Worm (Caenorhabditis elegans) whole organism, L3 larva: Measurements from ENCODE around the gene ssp-32.

Source experiments
- R02D3.7 ChIP-seq: fragments of 150-350 bp; optimal IDR thresholded peaks from 2 replicates; lab custom pipeline; 2014; ENCODE audit warnings: missing biosample characterization, missing genetic modification characterization
- ZK546.5 ChIP-seq: sonication (generic microtip); optimal IDR thresholded peaks from 2 replicates; lab custom pipeline; 2017; ENCODE audit warnings: missing biosample characterization, missing genetic modification characterization
- aly-2 ChIP-seq: fragments of 150-350 bp; optimal IDR thresholded peaks from 2 replicates; lab custom pipeline; 2014; ENCODE audit warnings: missing biosample characterization, missing genetic modification characterization
- ceh-16 ChIP-seq: sonication (generic microtip); optimal IDR thresholded peaks from 2 replicates; lab custom pipeline; 2017; ENCODE audit warnings: missing biosample characterization, missing genetic modification characterization
- ceh-28 ChIP-seq: fragments of 150-350 bp; optimal IDR thresholded peaks from 2 replicates; lab custom pipeline; 2014; ENCODE audit warnings: missing biosample characterization, missing genetic modification reagents, missing genetic modification characterization
- ceh-82 ChIP-seq: fragments of 150-350 bp; optimal IDR thresholded peaks from 2 replicates; lab custom pipeline; 2014; ENCODE audit warnings: missing biosample characterization, missing genetic modification characterization
- ceh-9 ChIP-seq: sonication (generic microtip); optimal IDR thresholded peaks from 2 replicates; lab custom pipeline; 2018; ENCODE audit warnings: missing biosample characterization, missing genetic modification characterization
- daf-12 ChIP-seq: fragments of 150-350 bp; optimal IDR thresholded peaks from 2 replicates; lab custom pipeline; 2014; ENCODE audit warnings: missing biosample characterization, missing genetic modification reagents, missing genetic modification characterization
- egl-27 ChIP-seq: sonication (generic microtip); optimal IDR thresholded peaks from 4 replicates; lab custom pipeline; 2017; ENCODE audit warnings: missing biosample characterization, missing genetic modification reagents, missing genetic modification characterization
- egl-5 ChIP-seq: fragments of 150-350 bp; optimal IDR thresholded peaks from 2 replicates; lab custom pipeline; 2017; ENCODE audit warnings: missing biosample characterization, missing genetic modification reagents, missing genetic modification characterization, inconsistent platforms
- elt-1 ChIP-seq: fragments of 150-350 bp; optimal IDR thresholded peaks from 2 replicates; lab custom pipeline; 2014; ENCODE audit warnings: missing biosample characterization, missing genetic modification characterization
- elt-2 ChIP-seq: sonication (generic microtip); optimal IDR thresholded peaks from 2 replicates; lab custom pipeline; 2016; ENCODE audit warnings: missing genetic modification reagents, mild to moderate bottlenecking, missing genetic modification characterization, missing compliant biosample characterization
- elt-3 ChIP-seq, 3 experiments: fragments of 150-350 bp in 1 of 3; sonication (generic microtip) in 2 of 3; optimal IDR thresholded peaks; 2 replicates in 2 of 3; 4 replicates in 1 of 3; lab custom pipeline; 2014 to 2017; ENCODE audit warnings: missing biosample characterization in 3 of 3, missing genetic modification characterization in 3 of 3
- fkh-2 ChIP-seq: fragments of 150-350 bp; optimal IDR thresholded peaks from 2 replicates; lab custom pipeline; 2014; ENCODE audit warnings: missing biosample characterization, missing genetic modification reagents, missing genetic modification characterization
- fos-1 ChIP-seq: fragments of 150-350 bp; optimal IDR thresholded peaks from 2 replicates; lab custom pipeline; 2014; ENCODE audit warnings: missing biosample characterization, missing genetic modification characterization
- jun-1 ChIP-seq: fragments of 150-350 bp; optimal IDR thresholded peaks from 2 replicates; lab custom pipeline; 2014; ENCODE audit warnings: missing biosample characterization, missing genetic modification reagents, missing genetic modification characterization
- lin-15B ChIP-seq: fragments of 150-350 bp; optimal IDR thresholded peaks from 2 replicates; lab custom pipeline; 2014; ENCODE audit warnings: missing biosample characterization, missing genetic modification characterization
- lsy-12 ChIP-seq: sonication (generic microtip); optimal IDR thresholded peaks from 2 replicates; lab custom pipeline; 2016; ENCODE audit warnings: mild to moderate bottlenecking, missing genetic modification characterization, missing compliant biosample characterization
- mdl-1 ChIP-seq: fragments of 150-350 bp; optimal IDR thresholded peaks from 2 replicates; lab custom pipeline; 2014; ENCODE audit warnings: missing biosample characterization, missing genetic modification characterization
- mml-1 ChIP-seq: fragments of 150-350 bp; sonication (generic microtip); optimal IDR thresholded peaks from 3 replicates; lab custom pipeline; 2014; ENCODE audit warnings: missing biosample characterization, missing genetic modification characterization
- nfya-1 ChIP-seq: sonication (generic microtip); optimal IDR thresholded peaks from 2 replicates; lab custom pipeline; 2017; ENCODE audit warnings: missing genetic modification characterization, mild to moderate bottlenecking, missing compliant biosample characterization, antibody characterized with exemption, moderate library complexity; ENCODE audit not compliant: insufficient read depth
- nhr-11 ChIP-seq: fragments of 150-350 bp; optimal IDR thresholded peaks from 2 replicates; lab custom pipeline; 2014; ENCODE audit warnings: missing biosample characterization, missing genetic modification characterization
- nhr-23 ChIP-seq: fragments of 150-350 bp; optimal IDR thresholded peaks from 2 replicates; lab custom pipeline; 2014; ENCODE audit warnings: missing biosample characterization, missing genetic modification reagents, missing genetic modification characterization
- nhr-237 ChIP-seq: fragments of 150-350 bp; optimal IDR thresholded peaks from 2 replicates; lab custom pipeline; 2014; ENCODE audit warnings: missing biosample characterization, missing genetic modification characterization
- nhr-43 ChIP-seq: sonication (generic microtip); optimal IDR thresholded peaks from 2 replicates; lab custom pipeline; 2016; ENCODE audit warnings: mild to moderate bottlenecking, missing genetic modification characterization, missing compliant biosample characterization; ENCODE audit not compliant: poor library complexity, severe bottlenecking
- nhr-67 ChIP-seq: fragments of 150-350 bp; optimal IDR thresholded peaks from 2 replicates; lab custom pipeline; 2014; ENCODE audit warnings: missing biosample characterization, missing genetic modification characterization
- pha-4 ChIP-seq: fragments of 150-350 bp; optimal IDR thresholded peaks from 2 replicates; lab custom pipeline; 2014; ENCODE audit warnings: missing biosample characterization, missing genetic modification reagents, missing genetic modification characterization
- sea-2 ChIP-seq: fragments of 150-350 bp; sonication (generic microtip); optimal IDR thresholded peaks from 4 replicates; lab custom pipeline; 2014; ENCODE audit warnings: missing biosample characterization, missing genetic modification reagents, missing genetic modification characterization
- skn-1 ChIP-seq: fragments of 150-350 bp; optimal IDR thresholded peaks from 2 replicates; lab custom pipeline; 2014; ENCODE audit warnings: missing biosample characterization, missing genetic modification characterization
- snpc-4 ChIP-seq: fragments of 150-350 bp; optimal IDR thresholded peaks from 2 replicates; lab custom pipeline; 2014; ENCODE audit warnings: missing biosample characterization, missing genetic modification characterization
- tbx-2 ChIP-seq: sonication (generic microtip); optimal IDR thresholded peaks from 2 replicates; lab custom pipeline; 2016; ENCODE audit warnings: mild to moderate bottlenecking, missing genetic modification characterization, missing compliant biosample characterization
- unc-39 ChIP-seq: sonication (generic microtip); optimal IDR thresholded peaks from 4 replicates; lab custom pipeline; 2017; ENCODE audit warnings: missing biosample characterization, missing genetic modification characterization
- unc-62 ChIP-seq: fragments of 150-350 bp; sonication (generic microtip); optimal IDR thresholded peaks from 4 replicates; lab custom pipeline; 2014; ENCODE audit warnings: missing biosample characterization, missing genetic modification reagents, missing genetic modification characterization
- zag-1 ChIP-seq: fragments of 150-350 bp; optimal IDR thresholded peaks from 2 replicates; lab custom pipeline; 2014; ENCODE audit warnings: missing biosample characterization, missing genetic modification characterization
- ztf-11 ChIP-seq: fragments of 150-350 bp; optimal IDR thresholded peaks from 2 replicates; lab custom pipeline; 2014; ENCODE audit warnings: missing biosample characterization, missing genetic modification characterization

The ssp-32 gene

DNA sequence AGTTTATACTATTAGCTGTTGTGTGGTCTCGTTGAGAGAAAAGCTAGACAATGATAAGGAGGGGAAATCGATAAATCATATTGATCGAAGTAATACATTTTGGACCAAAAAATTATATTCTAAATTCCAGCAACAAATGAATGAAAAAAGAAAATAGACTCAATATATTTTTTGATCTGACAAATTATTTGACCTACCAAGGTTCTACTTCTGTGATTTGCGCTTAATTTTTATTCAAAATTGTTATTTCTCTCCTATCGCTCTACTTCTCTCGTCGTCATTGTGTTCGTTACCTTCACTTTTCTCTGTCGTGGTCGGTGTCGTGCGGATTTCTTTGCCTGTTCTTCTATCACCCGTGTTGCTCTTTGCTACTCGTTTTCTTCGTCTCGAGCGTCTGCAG, 36.2 kb upstream of the ssp-32 start:
- TF ChIP-seq egl-5 (tag; lab: Kevin White, UChicago) (no peak), nhr-67 (tag; lab: Kevin White, UChicago) (no peak), nhr-11 (tag; lab: Kevin White, UChicago) (no peak), ceh-9 (no peak), fos-1 (no peak)

DNA sequence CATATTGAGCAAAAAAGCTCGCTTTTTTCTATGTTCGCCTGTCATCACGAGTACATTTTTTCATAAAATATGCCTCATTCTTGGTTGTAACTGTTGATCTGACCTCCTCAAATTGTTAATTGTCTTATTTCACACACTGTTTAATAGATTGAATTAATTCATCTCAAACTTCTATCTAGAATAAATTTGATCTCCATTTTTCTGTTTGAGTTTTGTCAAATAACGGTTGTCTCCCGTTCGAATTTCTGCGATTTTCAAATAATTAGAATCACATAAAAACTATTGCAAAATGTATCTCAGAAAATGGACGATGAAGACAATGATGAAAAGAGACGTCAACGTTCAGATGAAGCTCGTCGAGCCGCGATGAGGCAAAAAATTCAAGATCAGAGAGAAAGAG, 33.3 kb upstream of the ssp-32 start, which contains the start of gene K07F5.14:
Gene K07F5.14, plus strand, starts transcription at position 301 of the 400 bp plus-strand sequence.
- no peak for TF ChIP-seq fkh-2 (tag; lab: Kevin White, UChicago)
- TF ChIP-seq ceh-9: no peak
- no peak for TF ChIP-seq zag-1 (tag; lab: Kevin White, UChicago)
- no peak for TF ChIP-seq elt-1 (tag; lab: Kevin White, UChicago)
- TF ChIP-seq nhr-43: no peak
- TF ChIP-seq nfya-1 (tag; lab: Kevin White, UChicago): no peak
- TF ChIP-seq snpc-4 (tag; lab: Kevin White, UChicago): no peak
- no peak for TF ChIP-seq nhr-237 (tag; lab: Kevin White, UChicago)
- no peak for TF ChIP-seq ceh-28 (tag; lab: Kevin White, UChicago)
- no peak for TF ChIP-seq unc-62 (GFP tag; lab: Kevin White, UChicago)
- TF ChIP-seq skn-1: no peak
- TF ChIP-seq, all 47 proteins: peak for 0

DNA sequence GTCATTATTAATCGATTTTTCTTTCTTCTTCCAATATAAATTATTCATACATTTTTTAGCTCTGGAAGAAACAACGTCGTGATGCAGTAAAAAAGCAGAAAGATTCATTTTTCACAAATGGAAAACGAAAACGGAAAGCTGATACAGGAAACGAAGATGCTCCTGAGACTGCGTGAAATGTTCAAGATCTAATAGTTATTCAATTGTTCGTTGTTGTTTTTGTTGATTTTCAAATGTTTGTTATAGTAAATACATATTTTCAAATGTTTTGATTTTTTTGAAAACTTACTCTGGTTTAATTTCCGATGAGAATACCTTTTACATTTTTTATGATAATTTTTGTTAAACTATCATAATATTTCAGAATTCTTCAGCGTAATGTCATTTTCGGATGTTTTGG, 31.4 kb upstream of the ssp-32 start, which contains the start of gene K07F5.16:
Gene K07F5.16, plus strand, starts transcription at position 301 of the 400 bp plus-strand sequence.
- TF ChIP-seq lin-15B (tag; lab: Kevin White, UChicago): no peak
- no peak for TF ChIP-seq ceh-82
- TF ChIP-seq snpc-4 (tag; lab: Kevin White, UChicago): no peak

DNA sequence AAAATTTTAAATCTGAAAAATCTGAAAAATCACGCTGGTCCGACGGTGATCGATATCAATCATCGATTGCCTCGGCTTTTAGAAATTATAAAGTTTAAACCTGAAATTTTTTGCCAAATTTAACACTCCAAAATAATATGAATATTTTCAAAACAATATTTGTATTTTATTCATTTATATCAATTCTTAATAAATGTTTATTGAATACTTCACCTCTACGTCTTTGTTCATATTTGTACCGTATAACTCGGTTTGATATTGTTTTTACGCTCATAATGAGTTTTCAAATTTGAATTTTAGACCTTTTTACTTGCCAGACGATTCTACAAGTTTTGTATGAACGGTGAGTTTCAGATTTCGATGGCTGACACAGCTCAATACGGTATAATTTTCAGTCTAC, 30.4 kb upstream of the ssp-32 start, which contains the start of the genes K07F5.15 and K07F5.22:
Gene K07F5.15, plus strand, starts transcription at position 301 of the 400 bp plus-strand sequence.
Gene K07F5.22, plus strand, starts transcription at position 301 of the 400 bp plus-strand sequence.
- no peak for TF ChIP-seq unc-39 (tag; lab: Kevin White, UChicago)
- TF ChIP-seq lin-15B (tag; lab: Kevin White, UChicago): no peak
- no peak for TF ChIP-seq sea-2
- TF ChIP-seq nhr-43: no peak
- TF ChIP-seq elt-2: no peak
- TF ChIP-seq R02D3.7 (tag; lab: Kevin White, UChicago): no peak
- TF ChIP-seq fos-1: no peak
- TF ChIP-seq jun-1 (tag; lab: Kevin White, UChicago): no peak
- TF ChIP-seq egl-5 (tag; lab: Kevin White, UChicago): no peak
- TF ChIP-seq daf-12 (tag; lab: Kevin White, UChicago): no peak
- TF ChIP-seq nhr-11 (tag; lab: Kevin White, UChicago): no peak
- TF ChIP-seq elt-3 (tag; optimal IDR thresholded peaks at IDR 0.05; lab: Kevin White, UChicago): no peak
- no peak for TF ChIP-seq unc-62 (GFP tag; lab: Kevin White, UChicago)
- TF ChIP-seq ZK546.5: no peak
- no peak for TF ChIP-seq egl-27
- no peak for TF ChIP-seq snpc-4 (tag; lab: Kevin White, UChicago)
- no peak for TF ChIP-seq pha-4
- TF ChIP-seq mdl-1: no peak
- TF ChIP-seq nhr-67 (tag; lab: Kevin White, UChicago): no peak
- no peak for TF ChIP-seq nhr-237 (tag; lab: Kevin White, UChicago)

DNA sequence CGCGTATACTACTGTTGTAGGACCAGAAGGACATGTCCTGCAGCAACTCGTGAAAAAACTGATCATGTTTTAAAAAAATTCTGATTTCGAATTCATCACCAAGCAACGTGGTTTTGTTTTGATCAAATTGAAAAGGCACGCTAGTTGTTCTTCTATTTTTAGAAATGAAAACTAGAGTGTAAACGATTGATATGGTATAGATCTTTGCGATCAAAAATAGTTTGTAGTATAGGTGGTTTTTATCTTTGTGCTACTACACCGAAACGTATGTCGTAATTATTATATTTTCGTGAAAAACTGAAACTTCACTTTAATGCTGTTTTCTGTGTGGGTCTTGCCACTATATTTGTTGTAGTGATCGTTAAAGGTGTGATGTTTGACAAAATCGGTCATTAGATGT, 28.3 kb upstream of the ssp-32 start:
- TF ChIP-seq aly-2 (tag; lab: Kevin White, UChicago): no peak
- TF ChIP-seq tbx-2 (tag; lab: Kevin White, UChicago): no peak
- TF ChIP-seq lsy-12 (tag; lab: Kevin White, UChicago): no peak
- no peak for TF ChIP-seq ZK546.5
- TF ChIP-seq mml-1 (tag; lab: Kevin White, UChicago): no peak
- no peak for TF ChIP-seq ceh-16 (tag; lab: Kevin White, UChicago)
- no peak for TF ChIP-seq ztf-11 (tag; lab: Kevin White, UChicago)
- no peak for TF ChIP-seq nhr-23 (tag; lab: Kevin White, UChicago)
- no peak for TF ChIP-seq pha-4
- TF ChIP-seq nhr-67 (tag; lab: Kevin White, UChicago): no peak
- no peak for TF ChIP-seq jun-1 (tag; lab: Kevin White, UChicago)
- TF ChIP-seq egl-5 (tag; lab: Kevin White, UChicago): no peak
- TF ChIP-seq sea-2: no peak
- TF ChIP-seq zag-1 (tag; lab: Kevin White, UChicago): no peak
